Worm (Caenorhabditis elegans) whole organism, midembryonic: Measurements from ENCODE around the gene R07E5.17.

Experiments used
- T22C8.4 ChIP-seq: fragments of 200-800 bp; sonication (Bioruptor generic); IDR thresholded peaks from 2 replicates; pipeline ENCODE4 v1.3.6; 2022; ENCODE audit warnings: missing genetic modification characterization, missing compliant biosample characterization
- klf-2 ChIP-seq: fragments of 200-800 bp; sonication (Bioruptor generic); conservative IDR thresholded peaks from 2 replicates; pipeline ENCODE4 v1.3.6; 2022; ENCODE audit warnings: missing genetic modification reagents, missing genetic modification characterization, missing compliant biosample characterization
- med-1 ChIP-seq: sonication (generic microtip); optimal IDR thresholded peaks from 2 replicates; lab custom pipeline; 2017; ENCODE audit warnings: missing genetic modification characterization, mild to moderate bottlenecking, missing compliant biosample characterization, antibody characterized with exemption, missing genetic modification reagents; ENCODE audit not compliant: insufficient read depth
- ref-1 ChIP-seq: fragments of 200-800 bp; sonication (Bioruptor generic); conservative IDR thresholded peaks from 2 replicates; pipeline ENCODE4 v1.3.6; 2022; ENCODE audit warnings: missing genetic modification reagents, missing genetic modification characterization, missing compliant biosample characterization
- tab-1 ChIP-seq: fragments of 200-800 bp; sonication (Bioruptor generic); IDR thresholded peaks from 2 replicates; pipeline ENCODE4 v1.3.6; 2022; ENCODE audit warnings: missing genetic modification characterization, missing compliant biosample characterization
- ztf-23 ChIP-seq: fragments of 200-800 bp; sonication (Bioruptor generic); IDR thresholded peaks from 2 replicates; pipeline ENCODE4 v1.3.6; 2022; ENCODE audit warnings: missing genetic modification reagents, missing genetic modification characterization, missing compliant biosample characterization
- ztf-29 ChIP-seq: fragments of 200-800 bp; sonication (Bioruptor generic); IDR thresholded peaks from 2 replicates; pipeline ENCODE4 v1.3.6; 2022; ENCODE audit warnings: missing genetic modification reagents, missing genetic modification characterization, missing compliant biosample characterization

DNA sequence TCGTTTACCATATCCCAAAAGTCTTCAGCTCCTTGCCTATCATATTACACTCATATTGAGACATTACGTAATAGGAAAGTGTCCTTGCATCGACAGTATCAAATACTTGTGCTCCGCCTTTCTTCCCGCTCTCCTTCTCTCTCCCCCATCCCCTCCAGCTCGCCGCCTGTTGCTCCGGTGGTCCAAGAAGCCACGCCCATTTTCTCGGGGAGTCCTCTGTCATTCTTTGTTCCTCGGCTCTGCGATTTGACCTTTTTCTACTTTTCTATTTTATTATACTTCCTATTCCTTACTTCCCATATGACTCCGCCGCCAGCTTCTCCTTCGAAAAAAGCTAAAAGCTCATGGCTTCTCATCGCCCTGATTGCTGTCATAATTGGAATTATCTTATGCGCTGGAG lies 47.9 kb downstream of the R07E5.17 start, which contains the start of gene mnp-1:
- TF ChIP-seq T22C8.4 (GFP tag; lab: Robert Waterston, UW) (no peak), ztf-23 (GFP tag; lab: Robert Waterston, UW) (no peak), ref-1 (GFP tag; lab: Robert Waterston, UW) (no peak), tab-1 (GFP tag; lab: Robert Waterston, UW) (no peak), klf-2 (no peak), med-1 (no peak), ztf-29 (GFP tag; lab: Robert Waterston, UW) (no peak)
